Worm (Caenorhabditis elegans): ENCODE data around the gene cutl-3.
A peak's percentile ranks its signal among the peaks of the same experiment; 100 is the strongest.

cutl-3 gene

ce11 chrX:15040552-15041080 lies 41.6 kb upstream of the cutl-3 start, which contains the start of gene C18B12.4 (continued):
- TF ChIP-seq aly-2 (tag; optimal IDR thresholded peaks at IDR 0.05) (no peak), nhr-111 (GFP tag; optimal IDR thresholded peaks at IDR 0.05) (no peak), T26A8.4 (GFP tag; IDR thresholded peaks at IDR 0.05) (peak; percentile 54), skn-1 (tag; optimal IDR thresholded peaks at IDR 0.05) (no peak), Y5F2A.4 (GFP tag; optimal IDR thresholded peaks at IDR 0.05) (no peak), lin-39 (tag; optimal IDR thresholded peaks at IDR 0.05) (no peak), fos-1 (tag; optimal IDR thresholded peaks at IDR 0.05) (no peak), mxl-3 (GFP tag; optimal IDR thresholded peaks at IDR 0.05) (peak; percentile 92), vab-7 (GFP tag; IDR thresholded peaks at IDR 0.05) (peak; percentile 68), ctbp-1 (GFP tag; IDR thresholded peaks at IDR 0.05) (peak; percentile 52; the same call in 1 of the 2 replicates), ceh-28 (tag; optimal IDR thresholded peaks at IDR 0.05) (peak; percentile 45), F37D6.2 (tag; optimal IDR thresholded peaks at IDR 0.05) (peak; percentile 44), lim-7 (GFP tag; IDR thresholded peaks at IDR 0.05) (no peak), D1046.2 (GFP tag; IDR thresholded peaks at IDR 0.05) (no peak), Y48G9A.11 (GFP tag; IDR thresholded peaks at IDR 0.05) (no peak), pha-4 (GFP tag; IDR thresholded peaks at IDR 0.05) (peak; percentile 40), pha-4 (tag; optimal IDR thresholded peaks at IDR 0.05) (peak; percentile 3), F10B5.3 (tag; optimal IDR thresholded peaks at IDR 0.05) (no peak), T20F7.1 (GFP tag; optimal IDR thresholded peaks at IDR 0.05) (peak; percentile 75), nhr-42 (GFP tag; IDR thresholded peaks at IDR 0.05) (peak; percentile 90), daf-12 (tag; optimal IDR thresholded peaks at IDR 0.05) (no peak), egl-43 (GFP tag; IDR thresholded peaks at IDR 0.05) (no peak; the same call in 1 of the 2 replicates), dmd-6 (GFP tag; IDR thresholded peaks at IDR 0.05) (peak; percentile 90), F44E2.7 (GFP tag; IDR thresholded peaks at IDR 0.05) (no peak), php-3 (GFP tag; IDR thresholded peaks at IDR 0.05) (peak; percentile 55; the same call in 1 of the 2 replicates), nhr-41 (GFP tag; IDR thresholded peaks at IDR 0.05) (0 out of 2 replicates have a peak, but pooled peaks have one; percentile 67), snpc-1.2 (GFP tag; IDR thresholded peaks at IDR 0.05) (no peak), mdt-29 (GFP tag; IDR thresholded peaks at IDR 0.05) (no peak), lin-15B (tag; optimal IDR thresholded peaks at IDR 0.05) (no peak), cey-2 (tag; optimal IDR thresholded peaks at IDR 0.05; ENCODE audit: borderline replicate concordance, insufficient read depth) (no peak), zfp-3 (GFP tag; conservative IDR thresholded peaks at IDR 0.05) (0 out of 2 replicates have a peak, but pooled peaks have one; percentile 36), saeg-2 (GFP tag; IDR thresholded peaks at IDR 0.05) (no peak), attf-4 (tag; optimal IDR thresholded peaks at IDR 0.05) (no peak), egl-27 (tag; optimal IDR thresholded peaks at IDR 0.05) (no peak), spr-3 (GFP tag; optimal IDR thresholded peaks at IDR 0.05) (no peak), nhr-102 (tag; optimal IDR thresholded peaks at IDR 0.05) (peak; percentile 59), arid-1 (GFP tag; conservative IDR thresholded peaks at IDR 0.05) (peak; percentile 64; the same call in 1 of the 2 replicates), R02D3.7 (tag; optimal IDR thresholded peaks at IDR 0.05) (no peak), zag-1 (tag; optimal IDR thresholded peaks at IDR 0.05) (no peak), pqm-1 (tag; optimal IDR thresholded peaks at IDR 0.05) (peak; percentile 54), spr-1 (tag; optimal IDR thresholded peaks at IDR 0.05) (peak; percentile 27), hmg-1.1 (GFP tag; IDR thresholded peaks at IDR 0.05) (peak; percentile 94), dmd-9 (GFP tag; IDR thresholded peaks at IDR 0.05) (no peak), hlh-11 (tag; optimal IDR thresholded peaks at IDR 0.05) (peak; percentile 98), daf-19 (GFP tag; conservative IDR thresholded peaks at IDR 0.05) (no peak), madf-9 (GFP tag; conservative IDR thresholded peaks at IDR 0.05) (peak; percentile 77; the same call in 1 of the 2 replicates), hlh-30 (tag; optimal IDR thresholded peaks at IDR 0.05; ENCODE audit: insufficient read depth) (peak; percentile 100), nhr-48 (tag; optimal IDR thresholded peaks at IDR 0.05) (peak; percentile 76), Y105C5A.15 (GFP tag; IDR thresholded peaks at IDR 0.05) (no peak), mep-1 (tag; optimal IDR thresholded peaks at IDR 0.05) (peak; percentile 93), lin-13 (GFP tag; optimal IDR thresholded peaks at IDR 0.05) (peak; percentile 93)

All from whole organism, L4 larva.